Fruit fly (Drosophila melanogaster) whole organism, embryonic: ENCODE measurements around the gene Gcn5.

Experiments
- Atf-2 ChIP-seq: fragments of 200-800 bp; sonication (Bioruptor generic); optimal IDR thresholded peaks from 2 replicates; lab custom pipeline; 2016; ENCODE audit warnings: missing biosample characterization, missing genetic modification characterization
- Atf6 ChIP-seq: fragments of 200-800 bp; sonication (Bioruptor generic); IDR thresholded peaks from 2 replicates; pipeline ENCODE4 v1.3.6; 2022; ENCODE audit warnings: missing biosample characterization, missing genetic modification characterization
- C15 ChIP-seq: fragments of 200-800 bp; sonication (Bioruptor generic); IDR thresholded peaks from 3 replicates; pipeline ENCODE4 v1.3.6; 2022; ENCODE audit warnings: missing biosample characterization, missing genetic modification characterization
- CG10959 ChIP-seq: fragments of 200-800 bp; sonication (Bioruptor generic); IDR thresholded peaks from 2 replicates; pipeline ENCODE4 v1.3.6; 2022; ENCODE audit warnings: missing biosample characterization, missing genetic modification characterization
- CG14667 ChIP-seq: fragments of 200-800 bp; sonication (Bioruptor generic); IDR thresholded peaks from 2 replicates; pipeline ENCODE4 v1.3.6; 2022; ENCODE audit warnings: missing biosample characterization, missing genetic modification characterization
- CG15601 ChIP-seq: fragments of 200-800 bp; sonication (Bioruptor generic); optimal IDR thresholded peaks from 3 replicates; lab custom pipeline; 2019; ENCODE audit warnings: missing biosample characterization, mild to moderate bottlenecking, missing genetic modification characterization, moderate library complexity
- CG1603 ChIP-seq: fragments of 200-800 bp; sonication (Bioruptor generic); optimal IDR thresholded peaks from 2 replicates; lab custom pipeline; 2019; ENCODE audit warnings: missing biosample characterization, mild to moderate bottlenecking, missing genetic modification characterization, moderate library complexity
- CG16815 ChIP-seq: fragments of 200-800 bp; sonication (Bioruptor generic); optimal IDR thresholded peaks from 3 replicates; lab custom pipeline; 2017; ENCODE audit warnings: missing biosample characterization, mild to moderate bottlenecking, missing genetic modification characterization
- CG1832 ChIP-seq: fragments of 200-800 bp; sonication (Bioruptor generic); optimal IDR thresholded peaks from 2 replicates; lab custom pipeline; 2017; ENCODE audit warnings: missing biosample characterization, mild to moderate bottlenecking, missing genetic modification characterization, inconsistent platforms
- CG30020 ChIP-seq: fragments of 200-800 bp; optimal IDR thresholded peaks from 2 replicates; lab custom pipeline; 2019; ENCODE audit warnings: missing biosample characterization, mild to moderate bottlenecking, missing genetic modification characterization, moderate library complexity
- CG5180 ChIP-seq: fragments of 200-800 bp; sonication (Bioruptor generic); optimal IDR thresholded peaks from 3 replicates; lab custom pipeline; 2017; ENCODE audit warnings: missing biosample characterization, missing genetic modification characterization, mild to moderate bottlenecking, moderate library complexity, missing genetic modification reagents
- CG6791 ChIP-seq: fragments of 200-800 bp; sonication (Bioruptor generic); IDR thresholded peaks from 3 replicates; pipeline ENCODE4 v1.3.6; 2022; ENCODE audit warnings: missing biosample characterization, missing genetic modification characterization; ENCODE audit not compliant: partially characterized antibody
- CG7839 ChIP-seq: fragments of 200-800 bp; sonication (Bioruptor generic); optimal IDR thresholded peaks from 3 replicates; lab custom pipeline; 2018; ENCODE audit warnings: missing biosample characterization, mild to moderate bottlenecking, missing genetic modification characterization, moderate library complexity
- CG9609 ChIP-seq: fragments of 200-800 bp; sonication (Bioruptor generic); optimal IDR thresholded peaks from 3 replicates; lab custom pipeline; 2016; ENCODE audit warnings: missing biosample characterization, missing genetic modification characterization
- HLHmδ ChIP-seq: fragments of 200-800 bp; sonication (Bioruptor generic); optimal IDR thresholded peaks from 2 replicates; lab custom pipeline; 2018; ENCODE audit warnings: missing biosample characterization, mild to moderate bottlenecking, missing genetic modification characterization, moderate library complexity
- Hmx ChIP-seq: fragments of 200-800 bp; sonication (Bioruptor generic); optimal IDR thresholded peaks from 2 replicates; lab custom pipeline; 2016; ENCODE audit warnings: missing biosample characterization, missing genetic modification characterization
- Hr51 ChIP-seq, 2 experiments: fragments of 200-800 bp; sonication (Bioruptor generic); optimal IDR thresholded peaks; 2 replicates in 1 of 2; 3 replicates in 1 of 2; lab custom pipeline; 2016 to 2018; ENCODE audit warnings: missing biosample characterization in 2 of 2, missing genetic modification characterization in 2 of 2, mild to moderate bottlenecking in 1 of 2, moderate library complexity in 1 of 2
- Lhr ChIP-seq: fragments of 200-800 bp; sonication (Bioruptor generic); optimal IDR thresholded peaks from 3 replicates; lab custom pipeline; 2017; ENCODE audit warnings: mild to moderate bottlenecking, missing biosample characterization, missing genetic modification reagents, missing genetic modification characterization
- Lim3 ChIP-seq: fragments of 200-800 bp; sonication (Bioruptor generic); IDR thresholded peaks from 2 replicates; pipeline ENCODE4 v1.3.6; 2022; ENCODE audit warnings: missing biosample characterization, missing genetic modification characterization
- Mad ChIP-seq: fragments of 200-800 bp; sonication (Bioruptor generic); optimal IDR thresholded peaks from 2 replicates; lab custom pipeline; 2016; ENCODE audit warnings: missing biosample characterization, missing genetic modification characterization
- Meics ChIP-seq: fragments of 200-800 bp; sonication (Bioruptor generic); optimal IDR thresholded peaks from 2 replicates; lab custom pipeline; 2017; ENCODE audit warnings: missing biosample characterization, mild to moderate bottlenecking, missing genetic modification characterization
- NfI ChIP-seq: fragments of 200-800 bp; sonication (Bioruptor generic); optimal IDR thresholded peaks from 3 replicates; lab custom pipeline; 2018; ENCODE audit warnings: missing biosample characterization, mild to moderate bottlenecking, missing genetic modification characterization, moderate library complexity
- PHDP ChIP-seq: fragments of 200-800 bp; sonication (Bioruptor generic); optimal IDR thresholded peaks from 3 replicates; lab custom pipeline; 2018; ENCODE audit warnings: missing biosample characterization, mild to moderate bottlenecking, missing genetic modification characterization, moderate library complexity
- Ptx1 ChIP-seq: fragments of 200-800 bp; sonication (Bioruptor generic); IDR thresholded peaks from 2 replicates; pipeline ENCODE4 v1.3.6; 2022; ENCODE audit warnings: missing biosample characterization, missing genetic modification characterization
- Rfx ChIP-seq: fragments of 200-800 bp; sonication (Bioruptor generic); IDR thresholded peaks from 2 replicates; pipeline ENCODE4 v1.3.6; 2022; ENCODE audit warnings: missing biosample characterization, missing genetic modification characterization
- Scr ChIP-seq: fragments of 200-800 bp; sonication (Bioruptor generic); IDR thresholded peaks from 2 replicates; pipeline ENCODE4 v1.3.6; 2022; ENCODE audit warnings: missing biosample characterization, missing genetic modification characterization; ENCODE audit not compliant: partially characterized antibody
- Sox100B ChIP-seq: fragments of 200-800 bp; sonication (Bioruptor generic); optimal IDR thresholded peaks from 3 replicates; lab custom pipeline; 2018; ENCODE audit warnings: missing biosample characterization, mild to moderate bottlenecking, missing genetic modification characterization
- Sox102F ChIP-seq: fragments of 200-800 bp; sonication (Bioruptor generic); optimal IDR thresholded peaks from 2 replicates; lab custom pipeline; 2018; ENCODE audit warnings: missing biosample characterization, mild to moderate bottlenecking, missing genetic modification characterization, moderate library complexity
- ab ChIP-seq: fragments of 200-800 bp; sonication (Bioruptor generic); optimal IDR thresholded peaks from 2 replicates; lab custom pipeline; 2016; ENCODE audit warnings: missing biosample characterization, missing genetic modification characterization
- danr ChIP-seq: fragments of 200-800 bp; sonication (Bioruptor generic); IDR thresholded peaks from 2 replicates; pipeline ENCODE4 v1.3.6; 2022; ENCODE audit warnings: missing biosample characterization, missing genetic modification characterization
- dimm ChIP-seq: fragments of 200-800 bp; sonication (Bioruptor generic); IDR thresholded peaks from 2 replicates; pipeline ENCODE4 v1.3.6; 2022; ENCODE audit warnings: missing biosample characterization, missing genetic modification characterization
- en ChIP-seq: fragments of 200-800 bp; sonication (Bioruptor generic); optimal IDR thresholded peaks from 2 replicates; lab custom pipeline; 2016; ENCODE audit warnings: missing biosample characterization, missing genetic modification characterization
- eve ChIP-seq, 2 experiments: fragments of >200 bp; optimal IDR thresholded peaks; 2 replicates each; lab custom pipeline; 2017; ENCODE audit warnings: missing biosample characterization in 2 of 2, missing genetic modification characterization in 2 of 2
- ewg ChIP-seq: fragments of 200-800 bp; sonication (Bioruptor generic); optimal IDR thresholded peaks from 3 replicates; lab custom pipeline; 2017; ENCODE audit warnings: mild to moderate bottlenecking, missing biosample characterization, missing genetic modification reagents, missing genetic modification characterization
- ham ChIP-seq: fragments of 200-800 bp; sonication (Bioruptor generic); IDR thresholded peaks from 2 replicates; pipeline ENCODE4 v1.3.6; 2022; ENCODE audit warnings: missing biosample characterization, missing genetic modification characterization
- hb ChIP-seq: fragments of 200-800 bp; sonication (Bioruptor generic); IDR thresholded peaks from 3 replicates; pipeline ENCODE4 v1.3.6; 2022; ENCODE audit warnings: missing biosample characterization, missing genetic modification characterization; ENCODE audit not compliant: partially characterized antibody
- hbn ChIP-seq: fragments of 200-800 bp; sonication (Bioruptor generic); IDR thresholded peaks from 2 replicates; pipeline ENCODE4 v1.3.6; 2022; ENCODE audit warnings: missing biosample characterization, missing genetic modification characterization; ENCODE audit not compliant: partially characterized antibody
- kni ChIP-seq: fragments of 200-800 bp; sonication (Bioruptor generic); optimal IDR thresholded peaks from 3 replicates; lab custom pipeline; 2017; ENCODE audit warnings: mild to moderate bottlenecking, missing biosample characterization, missing genetic modification reagents, missing genetic modification characterization
- lab ChIP-seq: fragments of 200-800 bp; sonication (Bioruptor generic); optimal IDR thresholded peaks from 3 replicates; lab custom pipeline; 2017; ENCODE audit warnings: missing biosample characterization, missing genetic modification characterization, mild to moderate bottlenecking, moderate library complexity, missing genetic modification reagents
- maf-S ChIP-seq: fragments of 200-800 bp; sonication (Bioruptor generic); optimal IDR thresholded peaks from 2 replicates; lab custom pipeline; 2016; ENCODE audit warnings: missing biosample characterization, missing genetic modification characterization
- mirr ChIP-seq: fragments of 200-800 bp; sonication (Bioruptor generic); optimal IDR thresholded peaks from 3 replicates; lab custom pipeline; 2018; ENCODE audit warnings: missing biosample characterization, mild to moderate bottlenecking, missing genetic modification characterization
- p53 ChIP-seq: fragments of 200-800 bp; sonication (Bioruptor generic); optimal IDR thresholded peaks from 2 replicates; lab custom pipeline; 2016; ENCODE audit warnings: missing biosample characterization, missing genetic modification characterization
- peb ChIP-seq: fragments of 200-800 bp; sonication (Bioruptor generic); IDR thresholded peaks from 2 replicates; pipeline ENCODE4 v1.3.6; 2022; ENCODE audit warnings: missing biosample characterization, missing genetic modification characterization
- pfk ChIP-seq: fragments of 200-800 bp; sonication (Bioruptor generic); optimal IDR thresholded peaks from 2 replicates; lab custom pipeline; 2018; ENCODE audit warnings: missing biosample characterization, mild to moderate bottlenecking, missing genetic modification characterization, moderate library complexity
- salm ChIP-seq: fragments of 200-800 bp; sonication (Bioruptor generic); optimal IDR thresholded peaks from 2 replicates; lab custom pipeline; 2018; ENCODE audit warnings: missing biosample characterization, mild to moderate bottlenecking, missing genetic modification characterization
- seq ChIP-seq: fragments of 200-800 bp; sonication (Bioruptor generic); IDR thresholded peaks from 2 replicates; pipeline ENCODE4 v1.3.6; 2022; ENCODE audit warnings: missing biosample characterization, missing genetic modification characterization
- slp2 ChIP-seq: fragments of 200-800 bp; sonication (Bioruptor generic); optimal IDR thresholded peaks from 2 replicates; lab custom pipeline; 2016; ENCODE audit warnings: missing biosample characterization, missing genetic modification characterization
- sr ChIP-seq: fragments of 200-800 bp; sonication (Bioruptor generic); IDR thresholded peaks from 3 replicates; pipeline ENCODE4 v1.3.6; 2022; ENCODE audit warnings: missing biosample characterization, missing genetic modification characterization
- wek ChIP-seq: fragments of 200-800 bp; sonication (Bioruptor generic); optimal IDR thresholded peaks from 3 replicates; lab custom pipeline; 2018; ENCODE audit warnings: missing biosample characterization, mild to moderate bottlenecking, missing genetic modification characterization, moderate library complexity

Gcn5 gene

dm6 chr3L:12503865-12504650 lies 19.8 kb downstream of the Gcn5 start, which contains the start of the genes CG10646 and vih (continued):
- TF ChIP-seq Ptx1 (peak; percentile 39; the same call in 1 of the 2 replicates), CG1603 (tag; lab: Kevin White, UChicago) (peak; percentile 71), wek (GFP tag; lab: Kevin White, UChicago) (no peak), sr (GFP tag; lab: Robert Waterston, UW) (no peak), ham (GFP tag; lab: Robert Waterston, UW) (no peak), Lim3 (no peak), Hmx (GFP tag; lab: Kevin White, UChicago) (no peak), slp2 (GFP tag; lab: Kevin White, UChicago) (no peak), CG9609 (GFP tag; lab: Kevin White, UChicago) (no peak), pfk (GFP tag; lab: Kevin White, UChicago) (no peak), PHDP (peak; percentile 32), dimm (GFP tag; lab: Robert Waterston, UW) (no peak), hbn (GFP tag; lab: Robert Waterston, UW) (no peak; the same call in 1 of the 2 replicates), kni (GFP tag; lab: Kevin White, UChicago) (no peak), Atf-2 (GFP tag; lab: Kevin White, UChicago) (no peak), maf-S (GFP tag; lab: Kevin White, UChicago) (no peak), Meics (peak; percentile 70), CG7839 (tag; lab: Kevin White, UChicago) (peak; percentile 53), CG15601 (peak; percentile 21), CG10959 (no peak), peb (GFP tag; lab: Robert Waterston, UW) (no peak), Mad (GFP tag; lab: Kevin White, UChicago) (no peak), Hr51 (GFP tag; optimal IDR thresholded peaks at IDR 0.05; lab: Kevin White, UChicago) (peak in 1 of 2 experiments; percentile 49), danr (GFP tag; lab: Robert Waterston, UW) (no peak), CG1832 (no peak), salm (tag; lab: Kevin White, UChicago) (no peak), seq (GFP tag; lab: Robert Waterston, UW) (peak; percentile 10; the same call in 1 of the 2 replicates), C15 (no peak), ewg (GFP tag; lab: Kevin White, UChicago) (peak; percentile 27), Lhr (GFP tag; lab: Kevin White, UChicago) (peak; percentile 37), CG5180 (GFP tag; lab: Kevin White, UChicago) (no peak), CG6791 (GFP tag; lab: Robert Waterston, UW) (no peak), en (GFP tag; lab: Kevin White, UChicago) (no peak), NfI (peak; percentile 60), Sox102F (GFP tag; lab: Kevin White, UChicago) (no peak), Sox100B (GFP tag; lab: Kevin White, UChicago) (peak; percentile 68), CG30020 (peak; percentile 53), Scr (GFP tag; lab: Robert Waterston, UW) (0 out of 2 replicates have a peak, but pooled peaks have one; percentile 26), Rfx (peak; percentile 53), Atf6 (GFP tag; lab: Robert Waterston, UW) (no peak), p53 (GFP tag; lab: Kevin White, UChicago) (no peak), CG14667 (no peak), hb (GFP tag; lab: Robert Waterston, UW) (no peak), lab (GFP tag; lab: Kevin White, UChicago) (peak; percentile 57), CG16815 (no peak), eve (GFP tag; optimal IDR thresholded peaks at IDR 0.05; lab: Kevin White, UChicago) (no peak), HLHmδ (GFP tag; lab: Kevin White, UChicago) (no peak), mirr (GFP tag; lab: Kevin White, UChicago) (no peak), ab (no peak)
